Fruit fly (Drosophila melanogaster) whole organism, embryonic: Measurements from ENCODE around the gene RpS17.
A peak's percentile ranks its signal among the peaks of the same experiment; 100 is the strongest.

ENCODE experiments used
- CG10209 ChIP-seq: fragments of 200-800 bp; sonication (Bioruptor generic); optimal IDR thresholded peaks from 3 replicates; lab custom pipeline; 2017; ENCODE audit warnings: missing biosample characterization, mild to moderate bottlenecking, missing genetic modification characterization, missing genetic modification reagents
- CG10462 ChIP-seq: fragments of 200-800 bp; sonication (Bioruptor generic); optimal IDR thresholded peaks from 2 replicates; lab custom pipeline; 2016; ENCODE audit warnings: missing biosample characterization, missing genetic modification characterization
- CG11247 ChIP-seq: fragments of 200-800 bp; sonication (Bioruptor generic); IDR thresholded peaks from 2 replicates; pipeline ENCODE4 v1.3.6; 2022; ENCODE audit warnings: missing biosample characterization, missing genetic modification characterization
- CG12219 ChIP-seq: fragments of 200-800 bp; sonication (Bioruptor generic); optimal IDR thresholded peaks from 3 replicates; lab custom pipeline; 2018; ENCODE audit warnings: missing biosample characterization, mild to moderate bottlenecking, missing genetic modification characterization
- CG14860 ChIP-seq: fragments of 200-800 bp; sonication (Bioruptor generic); IDR thresholded peaks from 3 replicates; pipeline ENCODE4 v1.3.6; 2022; ENCODE audit warnings: missing biosample characterization, missing genetic modification characterization; ENCODE audit not compliant: partially characterized antibody
- CG1792 ChIP-seq: fragments of 200-800 bp; sonication (Bioruptor generic); optimal IDR thresholded peaks from 2 replicates; lab custom pipeline; 2016; ENCODE audit warnings: missing biosample characterization, missing genetic modification characterization
- CG2116 ChIP-seq: fragments of 200-800 bp; sonication (Bioruptor generic); optimal IDR thresholded peaks from 3 replicates; lab custom pipeline; 2018; ENCODE audit warnings: missing biosample characterization, mild to moderate bottlenecking, missing genetic modification characterization
- CG2129 ChIP-seq: fragments of 200-800 bp; sonication (Bioruptor generic); IDR thresholded peaks from 2 replicates; pipeline ENCODE4 v1.3.6; 2022; ENCODE audit warnings: missing biosample characterization, missing genetic modification characterization; ENCODE audit not compliant: partially characterized antibody
- CG2712 ChIP-seq: fragments of 200-800 bp; optimal IDR thresholded peaks from 3 replicates; lab custom pipeline; 2019; ENCODE audit warnings: missing biosample characterization, mild to moderate bottlenecking, missing genetic modification characterization, moderate library complexity
- CG31224 ChIP-seq: fragments of 200-800 bp; sonication (Bioruptor generic); IDR thresholded peaks from 2 replicates; pipeline ENCODE4 v1.3.6; 2022; ENCODE audit warnings: missing biosample characterization, missing genetic modification characterization
- CG33213 ChIP-seq: fragments of 200-800 bp; sonication (Bioruptor generic); optimal IDR thresholded peaks from 3 replicates; lab custom pipeline; 2016; ENCODE audit warnings: missing biosample characterization, missing genetic modification characterization
- CG4360 ChIP-seq: fragments of 200-800 bp; sonication (Bioruptor generic); IDR thresholded peaks from 2 replicates; pipeline ENCODE4 v1.3.6; 2022; ENCODE audit warnings: missing biosample characterization, missing genetic modification characterization
- CG6791 ChIP-seq: fragments of 200-800 bp; sonication (Bioruptor generic); IDR thresholded peaks from 3 replicates; pipeline ENCODE4 v1.3.6; 2022; ENCODE audit warnings: missing biosample characterization, missing genetic modification characterization; ENCODE audit not compliant: partially characterized antibody
- CG7745 ChIP-seq: fragments of 200-800 bp; sonication (Bioruptor generic); optimal IDR thresholded peaks from 2 replicates; lab custom pipeline; 2018; ENCODE audit warnings: missing biosample characterization, mild to moderate bottlenecking, missing genetic modification characterization, moderate library complexity
- CG8089 ChIP-seq: fragments of 200-800 bp; sonication (Bioruptor generic); optimal IDR thresholded peaks from 3 replicates; lab custom pipeline; 2016; ENCODE audit warnings: missing biosample characterization, missing genetic modification characterization
- CG8290 ChIP-seq, 3 experiments: fragments of 200-800 bp; sonication (Bioruptor generic); optimal IDR thresholded peaks; 2 replicates each; lab custom pipeline; 2016 to 2019; ENCODE audit warnings: missing biosample characterization in 3 of 3, missing genetic modification characterization in 3 of 3, mild to moderate bottlenecking in 2 of 3, moderate library complexity in 1 of 3
- CG8765 ChIP-seq: fragments of 200-800 bp; sonication (Bioruptor generic); IDR thresholded peaks from 2 replicates; pipeline ENCODE4 v1.3.6; 2022; ENCODE audit warnings: missing biosample characterization, missing genetic modification characterization
- Dbx ChIP-seq: fragments of 200-800 bp; sonication (Bioruptor generic); IDR thresholded peaks from 3 replicates; pipeline ENCODE4 v1.3.6; 2022; ENCODE audit warnings: missing biosample characterization, missing genetic modification characterization
- Dref ChIP-seq: fragments of 200-800 bp; sonication (Bioruptor generic); IDR thresholded peaks from 2 replicates; pipeline ENCODE4 v1.3.6; 2022; ENCODE audit warnings: missing biosample characterization, missing genetic modification characterization
- E2f1 ChIP-seq: fragments of 200-800 bp; sonication (Bioruptor generic); IDR thresholded peaks from 2 replicates; pipeline ENCODE4 v1.3.6; 2022; ENCODE audit warnings: missing biosample characterization, missing genetic modification characterization
- Fer2 ChIP-seq: fragments of 200-800 bp; sonication (Bioruptor generic); optimal IDR thresholded peaks from 2 replicates; lab custom pipeline; 2018; ENCODE audit warnings: missing biosample characterization, mild to moderate bottlenecking, missing genetic modification characterization, moderate library complexity
- HmgZ ChIP-seq: fragments of 200-800 bp; sonication (Bioruptor generic); optimal IDR thresholded peaks from 2 replicates; lab custom pipeline; 2018; ENCODE audit warnings: missing biosample characterization, mild to moderate bottlenecking, missing genetic modification characterization
- Jarid2 ChIP-seq: fragments of 200-800 bp; sonication (Bioruptor generic); optimal IDR thresholded peaks from 3 replicates; lab custom pipeline; 2017; ENCODE audit warnings: mild to moderate bottlenecking, missing biosample characterization, missing genetic modification reagents, missing genetic modification characterization
- Mad ChIP-seq: fragments of 200-800 bp; sonication (Bioruptor generic); optimal IDR thresholded peaks from 2 replicates; lab custom pipeline; 2016; ENCODE audit warnings: missing biosample characterization, missing genetic modification characterization
- NK7.1 ChIP-seq: fragments of 200-800 bp; sonication (Bioruptor generic); optimal IDR thresholded peaks from 3 replicates; lab custom pipeline; 2016; ENCODE audit warnings: missing biosample characterization, missing genetic modification characterization
- Oli ChIP-seq: fragments of 200-800 bp; sonication (Bioruptor generic); optimal IDR thresholded peaks from 2 replicates; lab custom pipeline; 2018; ENCODE audit warnings: missing biosample characterization, mild to moderate bottlenecking, missing genetic modification characterization, moderate library complexity
- Rx ChIP-seq: fragments of 200-800 bp; sonication (Bioruptor generic); IDR thresholded peaks from 2 replicates; pipeline ENCODE4 v1.3.6; 2022; ENCODE audit warnings: missing biosample characterization, missing genetic modification characterization
- Side ChIP-seq: fragments of 200-800 bp; sonication (Bioruptor generic); optimal IDR thresholded peaks from 2 replicates; lab custom pipeline; 2016; ENCODE audit warnings: missing biosample characterization, missing genetic modification characterization
- Spps ChIP-seq: fragments of 200-800 bp; sonication (Bioruptor generic); optimal IDR thresholded peaks from 2 replicates; lab custom pipeline; 2018; ENCODE audit warnings: missing biosample characterization, mild to moderate bottlenecking, missing genetic modification characterization
- Vsx1 ChIP-seq: fragments of 200-800 bp; sonication (Bioruptor generic); optimal IDR thresholded peaks from 2 replicates; lab custom pipeline; 2017; ENCODE audit warnings: missing biosample characterization, mild to moderate bottlenecking, missing genetic modification characterization, missing genetic modification reagents
- aop ChIP-seq: fragments of 200-800 bp; sonication (Bioruptor generic); IDR thresholded peaks from 2 replicates; pipeline ENCODE4 v1.3.6; 2022; ENCODE audit warnings: missing biosample characterization, missing genetic modification characterization
- bcd ChIP-seq: fragments of 200-800 bp; sonication (Bioruptor generic); optimal IDR thresholded peaks from 2 replicates; lab custom pipeline; 2017; ENCODE audit warnings: missing biosample characterization, mild to moderate bottlenecking, missing genetic modification characterization
- danr ChIP-seq: fragments of 200-800 bp; sonication (Bioruptor generic); IDR thresholded peaks from 2 replicates; pipeline ENCODE4 v1.3.6; 2022; ENCODE audit warnings: missing biosample characterization, missing genetic modification characterization
- disco-r ChIP-seq: fragments of 200-800 bp; sonication (Bioruptor generic); optimal IDR thresholded peaks from 2 replicates; lab custom pipeline; 2016; ENCODE audit warnings: missing biosample characterization, missing genetic modification characterization
- dpn ChIP-seq, 2 experiments: fragments of 200-800 bp; sonication (Bioruptor generic); optimal IDR thresholded peaks; 3 replicates each; lab custom pipeline; 2016; ENCODE audit warnings: missing biosample characterization in 2 of 2, missing genetic modification characterization in 2 of 2
- ems ChIP-seq: fragments of 200-800 bp; sonication (Bioruptor generic); optimal IDR thresholded peaks from 3 replicates; lab custom pipeline; 2016; ENCODE audit warnings: missing biosample characterization, missing genetic modification characterization
- en ChIP-seq: fragments of 200-800 bp; sonication (Bioruptor generic); optimal IDR thresholded peaks from 2 replicates; lab custom pipeline; 2016; ENCODE audit warnings: missing biosample characterization, missing genetic modification characterization
- fu2 ChIP-seq: fragments of 200-800 bp; sonication (Bioruptor generic); optimal IDR thresholded peaks from 2 replicates; lab custom pipeline; 2016; ENCODE audit warnings: missing biosample characterization, missing genetic modification characterization
- hbn ChIP-seq: fragments of 200-800 bp; sonication (Bioruptor generic); IDR thresholded peaks from 2 replicates; pipeline ENCODE4 v1.3.6; 2022; ENCODE audit warnings: missing biosample characterization, missing genetic modification characterization; ENCODE audit not compliant: partially characterized antibody
- kay ChIP-seq: fragments of 200-800 bp; sonication (Bioruptor generic); optimal IDR thresholded peaks from 2 replicates; lab custom pipeline; 2016; ENCODE audit warnings: missing biosample characterization, missing genetic modification characterization
- mirr ChIP-seq: fragments of 200-800 bp; sonication (Bioruptor generic); optimal IDR thresholded peaks from 3 replicates; lab custom pipeline; 2018; ENCODE audit warnings: missing biosample characterization, mild to moderate bottlenecking, missing genetic modification characterization
- nmo ChIP-seq: fragments of 200-800 bp; sonication (Bioruptor generic); optimal IDR thresholded peaks from 2 replicates; lab custom pipeline; 2018; ENCODE audit warnings: missing biosample characterization, mild to moderate bottlenecking, missing genetic modification characterization, moderate library complexity
- oc ChIP-seq: fragments of 200-800 bp; sonication (Bioruptor generic); optimal IDR thresholded peaks from 2 replicates; lab custom pipeline; 2018; ENCODE audit warnings: missing biosample characterization, mild to moderate bottlenecking, missing genetic modification characterization, moderate library complexity
- repo ChIP-seq: fragments of 200-800 bp; sonication (Bioruptor generic); optimal IDR thresholded peaks from 2 replicates; lab custom pipeline; 2016; ENCODE audit warnings: missing biosample characterization, missing genetic modification characterization
- rib ChIP-seq: fragments of 200-800 bp; sonication (Bioruptor generic); IDR thresholded peaks from 2 replicates; pipeline ENCODE4 v1.3.6; 2022; ENCODE audit warnings: missing biosample characterization, missing genetic modification characterization
- run ChIP-seq: fragments of 200-800 bp; sonication (Bioruptor generic); optimal IDR thresholded peaks from 3 replicates; lab custom pipeline; 2018; ENCODE audit warnings: missing biosample characterization, mild to moderate bottlenecking, missing genetic modification characterization
- slbo ChIP-seq: fragments of 200-800 bp; sonication (Bioruptor generic); IDR thresholded peaks from 2 replicates; pipeline ENCODE4 v1.3.6; 2022; ENCODE audit warnings: missing biosample characterization, missing genetic modification characterization
- sob ChIP-seq: fragments of 200-800 bp; sonication (Bioruptor generic); IDR thresholded peaks from 2 replicates; pipeline ENCODE4 v1.3.6; 2022; ENCODE audit warnings: missing biosample characterization, missing genetic modification characterization
- unpg ChIP-seq: fragments of 200-800 bp; sonication (Bioruptor generic); optimal IDR thresholded peaks from 3 replicates; lab custom pipeline; 2018; ENCODE audit warnings: missing biosample characterization, mild to moderate bottlenecking, missing genetic modification characterization, moderate library complexity

Gene RpS17

DNA sequence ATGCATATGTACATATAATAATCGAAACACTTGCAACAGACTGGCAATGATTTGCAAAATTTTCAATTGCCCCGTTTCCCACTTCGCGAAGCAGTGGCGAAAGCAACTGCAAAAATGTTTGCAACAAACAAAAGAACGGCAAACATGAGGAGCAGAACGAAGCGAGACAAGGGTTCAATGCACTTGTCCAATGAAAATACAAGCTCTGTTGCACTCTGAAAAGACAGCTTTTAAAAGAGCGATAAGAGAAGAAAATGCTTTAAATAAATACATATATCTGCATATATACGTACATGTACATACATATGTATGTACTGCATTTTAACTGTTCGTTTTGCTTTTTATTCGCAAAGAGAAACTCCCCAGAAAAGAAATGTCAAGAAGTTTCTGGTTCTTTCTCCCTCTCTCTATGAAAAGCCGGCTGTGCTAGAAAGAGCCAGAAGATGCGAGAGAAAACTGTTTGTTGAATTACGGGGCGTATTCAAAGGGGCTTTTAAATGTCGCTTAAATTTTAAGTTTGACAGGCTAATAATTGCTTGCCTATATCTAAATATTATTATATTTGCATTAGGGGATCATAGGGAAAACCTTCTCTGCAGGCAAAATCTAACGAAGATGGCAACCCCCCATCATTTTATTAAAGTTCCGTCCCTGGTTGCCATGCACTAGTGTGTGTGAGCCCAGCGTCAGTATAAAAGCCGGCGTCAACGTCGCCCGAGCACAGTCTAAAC lies 46.1 kb downstream of the RpS17 start, which contains the start of gene Hsp27 (continued):
- TF ChIP-seq CG6791 (no peak), CG2129 (no peak), Vsx1 (GFP tag; lab: Kevin White, UChicago) (peak; percentile 96), CG2712 (tag; lab: Kevin White, UChicago) (peak; percentile 99), en (GFP tag; lab: Kevin White, UChicago) (peak; percentile 65), CG1792 (GFP tag; lab: Kevin White, UChicago) (peak; percentile 92), mirr (GFP tag; lab: Kevin White, UChicago) (peak; percentile 81), CG10209 (GFP tag; lab: Kevin White, UChicago) (peak; percentile 98), CG10462 (GFP tag; lab: Kevin White, UChicago) (peak; percentile 95), repo (peak; percentile 89), CG8290 (GFP tag; optimal IDR thresholded peaks at IDR 0.05; lab: Kevin White, UChicago) (peak; percentile 95), CG8290 (tag; optimal IDR thresholded peaks at IDR 0.05; lab: Kevin White, UChicago) (peak in 1 of 2 experiments; percentile 66), CG33213 (GFP tag; lab: Kevin White, UChicago) (peak; percentile 96), CG31224 (peak; percentile 96), rib (peak; percentile 96), sob (GFP tag; lab: Robert Waterston, UW) (peak; percentile 98), oc (peak; percentile 99), CG4360 (peak; percentile 86), nmo (GFP tag; lab: Kevin White, UChicago) (peak; percentile 99), bcd (GFP tag; lab: Kevin White, UChicago) (peak; percentile 99), disco-r (GFP tag; lab: Kevin White, UChicago) (peak; percentile 87), slbo (GFP tag; lab: Robert Waterston, UW) (peak; percentile 99), Dbx (GFP tag; lab: Robert Waterston, UW) (peak; percentile 97), CG7745 (peak; percentile 70), CG8089 (GFP tag; lab: Kevin White, UChicago) (peak; percentile 83), aop (GFP tag; lab: Robert Waterston, UW) (peak; percentile 90), CG12219 (peak; percentile 94), danr (GFP tag; lab: Robert Waterston, UW) (peak; percentile 97), run (tag; lab: Kevin White, UChicago) (peak; percentile 95), E2f1 (GFP tag; lab: Robert Waterston, UW) (peak; percentile 99), fu2 (GFP tag; lab: Kevin White, UChicago) (peak; percentile 75), CG11247 (GFP tag; lab: Robert Waterston, UW) (peak; percentile 98), unpg (GFP tag; lab: Kevin White, UChicago) (peak; percentile 99), Oli (peak; percentile 99), Spps (tag; lab: Kevin White, UChicago) (peak; percentile 96), Rx (GFP tag; lab: Robert Waterston, UW) (peak; percentile 99), NK7.1 (GFP tag; lab: Kevin White, UChicago) (peak; percentile 93), dpn (GFP tag; optimal IDR thresholded peaks at IDR 0.05; lab: Kevin White, UChicago) (peak; percentile 96 to 98), Dref (GFP tag; lab: Robert Waterston, UW) (peak; percentile 40), Jarid2 (GFP tag; lab: Kevin White, UChicago) (peak; percentile 93), Mad (peak; percentile 95), Side (GFP tag; lab: Kevin White, UChicago) (peak; percentile 95), CG2116 (GFP tag; lab: Kevin White, UChicago) (peak; percentile 82), Fer2 (tag; lab: Kevin White, UChicago) (peak; percentile 88), CG8765 (GFP tag; lab: Robert Waterston, UW) (peak; percentile 97), CG14860 (GFP tag; lab: Robert Waterston, UW) (no peak), HmgZ (peak; percentile 97), hbn (GFP tag; lab: Robert Waterston, UW) (no peak), ems (GFP tag; lab: Kevin White, UChicago) (peak; percentile 99), kay (GFP tag; lab: Kevin White, UChicago) (peak; percentile 97)
